Worm (Caenorhabditis elegans) whole organism, early embryonic: Measurements from ENCODE around the gene ipla-3.

Experiments used
- aly-1 ChIP-seq: sonication (generic microtip); optimal IDR thresholded peaks from 2 replicates; lab custom pipeline; 2016; ENCODE audit warnings: missing genetic modification characterization, missing compliant biosample characterization
- ama-1 ChIP-seq: fragments of 150-350 bp; optimal IDR thresholded peaks from 2 replicates; lab custom pipeline; 2014
- ceh-36 ChIP-seq: sonication (generic microtip); optimal IDR thresholded peaks from 2 replicates; lab custom pipeline; 2016; ENCODE audit warnings: missing genetic modification characterization, inconsistent platforms, missing compliant biosample characterization
- ets-7 ChIP-seq: sonication (generic microtip); optimal IDR thresholded peaks from 2 replicates; lab custom pipeline; 2016; ENCODE audit warnings: missing genotype, missing genetic modification characterization, missing compliant biosample characterization
- flt-1 ChIP-seq: fragments of 200-800 bp; sonication (Bioruptor generic); IDR thresholded peaks from 2 replicates; pipeline ENCODE4 v1.3.6; 2022; ENCODE audit warnings: missing genetic modification characterization, missing compliant biosample characterization
- hmbx-1 ChIP-seq: sonication (generic microtip); optimal IDR thresholded peaks from 2 replicates; lab custom pipeline; 2016; ENCODE audit warnings: mild to moderate bottlenecking, missing genetic modification characterization, missing compliant biosample characterization
- hmg-4 ChIP-seq: fragments of 200-800 bp; sonication (Bioruptor generic); optimal IDR thresholded peaks from 2 replicates; lab custom pipeline; 2018; ENCODE audit warnings: mild to moderate bottlenecking, missing genetic modification characterization, missing compliant biosample characterization
- sea-1 ChIP-seq: fragments of 200-800 bp; sonication (Bioruptor generic); conservative IDR thresholded peaks from 2 replicates; pipeline ENCODE4 v1.3.6; 2022; ENCODE audit warnings: missing genetic modification characterization, missing compliant biosample characterization

DNA sequence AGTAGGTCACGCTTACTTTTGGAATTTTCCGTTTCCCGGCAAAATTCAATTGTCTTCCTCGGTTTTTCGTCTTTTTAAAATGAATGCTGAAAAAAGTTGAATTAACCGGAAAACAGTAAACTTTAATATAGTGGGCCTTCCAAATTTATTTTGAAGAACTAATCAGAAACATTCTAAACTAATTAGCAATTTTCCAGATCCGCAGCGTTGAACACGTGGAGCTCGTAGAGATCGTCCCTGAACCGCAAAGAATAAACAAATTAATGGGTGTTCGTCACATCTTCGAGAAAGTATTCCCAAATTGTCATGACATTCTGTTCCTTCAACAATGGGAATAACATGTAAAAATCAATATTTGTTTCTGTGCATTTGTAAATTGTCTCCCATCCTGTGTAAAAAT, 12.8 kb downstream of the ipla-3 start:
- no peak for TF ChIP-seq ama-1 (lab: Kevin White, UChicago)
- no peak for TF ChIP-seq aly-1 (tag; lab: Kevin White, UChicago)
- TF ChIP-seq hmg-4 (GFP tag; lab: Kevin White, UChicago) = no peak
- TF ChIP-seq ets-7 (tag; lab: Kevin White, UChicago) = no peak
- no peak for TF ChIP-seq flt-1 (GFP tag; lab: Robert Waterston, UW)
- no peak for TF ChIP-seq ceh-36
- TF ChIP-seq sea-1 (GFP tag; lab: Robert Waterston, UW) = no peak
- no peak for TF ChIP-seq hmbx-1
